Worm (Caenorhabditis elegans): ENCODE measurements around the gene srh-252.
"Not testable (repeated sequence)": the region's sequence is repeated elsewhere in the genome, so short reads cannot be mapped to it uniquely, and the experiment has no call there.

srh-252 gene

ce11 chrV:17258244-17258643, 35.0 kb upstream of the srh-252 start:
- TF ChIP-seq mab-9 (GFP tag; IDR thresholded peaks at IDR 0.05) (no peak), elt-2 (tag; optimal IDR thresholded peaks at IDR 0.05) (no peak), pax-3 (tag; optimal IDR thresholded peaks at IDR 0.05) (no peak), zag-1 (tag; optimal IDR thresholded peaks at IDR 0.05) (no peak), nhr-85 (tag) (no peak), elt-3 (tag; optimal IDR thresholded peaks at IDR 0.05) (no peak)

ce11 chrV:17257637-17258036, 34.4 kb upstream of the srh-252 start:
- TF ChIP-seq snu-23 (GFP tag; optimal IDR thresholded peaks at IDR 0.05): no peak
- TF ChIP-seq unc-62 (GFP tag; optimal IDR thresholded peaks at IDR 0.05): no peak
- no peak for TF ChIP-seq pag-3 (tag; optimal IDR thresholded peaks at IDR 0.05; ENCODE audit: borderline replicate concordance, insufficient read depth)
- TF ChIP-seq nhr-85 (tag): peak; percentile 11
- TF ChIP-seq ceh-88 (GFP tag; IDR thresholded peaks at IDR 0.05): no peak

ce11 chrV:17255454-17255853, 32.2 kb upstream of the srh-252 start, which contains the start of gene srh-115:
srh-115 (plus strand) TSS chrV:17255754.
- TF ChIP-seq fkh-4 (tag; optimal IDR thresholded peaks at IDR 0.05; ENCODE audit: borderline replicate concordance) (no peak), Y116A8C.19 (tag; optimal IDR thresholded peaks at IDR 0.05; ENCODE audit: borderline replicate concordance) (no peak), C16A3.4 (tag; optimal IDR thresholded peaks at IDR 0.05) (no peak), nhr-28 (tag; optimal IDR thresholded peaks at IDR 0.05) (no peak), egl-27 (tag; optimal IDR thresholded peaks at IDR 0.05) (no peak), ceh-82 (tag; optimal IDR thresholded peaks at IDR 0.05) (no peak), elt-2 (tag; optimal IDR thresholded peaks at IDR 0.05) (no peak), ces-1 (GFP tag; optimal IDR thresholded peaks at IDR 0.05) (no peak), sox-4 (tag; optimal IDR thresholded peaks at IDR 0.05) (no peak), lsy-2 (tag; optimal IDR thresholded peaks at IDR 0.05) (no peak), swsn-7 (tag; optimal IDR thresholded peaks at IDR 0.05) (no peak)

- not testable (repeated sequence) for TF ChIP-seq unc-98 (GFP tag; IDR thresholded peaks at IDR 0.05); nhr-85 (tag); unc-130 (tag; optimal IDR thresholded peaks at IDR 0.05)
Measured at ce11 chrV:17255028-17255427, 31.8 kb upstream of the srh-252 start, which contains the start of gene srh-116. srh-116 (minus strand) TSS chrV:17255128.

ce11 chrV:17251364-17251961, 28.3 kb upstream of the srh-252 start, which contains the start of gene Y61B8A.6:
Y61B8A.6 (plus strand) TSS chrV:17251911.
- no peak for TF ChIP-seq elt-3 (tag; optimal IDR thresholded peaks at IDR 0.05)
- TF ChIP-seq nhr-19 (GFP tag; conservative IDR thresholded peaks at IDR 0.05): no peak
- TF ChIP-seq ceh-8 (GFP tag; optimal IDR thresholded peaks at IDR 0.05): no peak
- no peak for TF ChIP-seq nhr-85 (tag)
- TF ChIP-seq alr-1 (tag; optimal IDR thresholded peaks at IDR 0.05; ENCODE audit: borderline replicate concordance): no peak
- TF ChIP-seq skn-1 (tag; optimal IDR thresholded peaks at IDR 0.05): no peak
- TF ChIP-seq ces-1 (GFP tag; optimal IDR thresholded peaks at IDR 0.05): no peak
- no peak for TF ChIP-seq mep-1 (tag; optimal IDR thresholded peaks at IDR 0.05)
- TF ChIP-seq elt-2 (tag; optimal IDR thresholded peaks at IDR 0.05): no peak
- no peak for TF ChIP-seq nhr-12 (tag; optimal IDR thresholded peaks at IDR 0.05)

ce11 chrV:17248915-17249314, 25.7 kb upstream of the srh-252 start, which contains the start of gene clec-243:
clec-243 (minus strand) TSS chrV:17249015.
- TF ChIP-seq rnt-1 (tag; optimal IDR thresholded peaks at IDR 0.05): no peak

ce11 chrV:17245406-17245805, 22.2 kb upstream of the srh-252 start, which contains the start of gene clec-242:
clec-242 (minus strand) TSS chrV:17245506.
- TF ChIP-seq nhr-71 (tag; optimal IDR thresholded peaks at IDR 0.05): no peak
- no peak for TF ChIP-seq nhr-76 (tag; optimal IDR thresholded peaks at IDR 0.05)
- TF ChIP-seq fos-1 (tag; optimal IDR thresholded peaks at IDR 0.05): no peak
- TF ChIP-seq mep-1 (tag; optimal IDR thresholded peaks at IDR 0.05): no peak
- TF ChIP-seq C16A3.4 (tag; optimal IDR thresholded peaks at IDR 0.05): no peak
- no peak for TF ChIP-seq tlp-1 (tag; optimal IDR thresholded peaks at IDR 0.05)
- TF ChIP-seq ceh-8 (GFP tag; optimal IDR thresholded peaks at IDR 0.05): no peak
